Fruit fly (Drosophila melanogaster) S2 (cell line): ENCODE data around the gene ringer.

Experiments
- CG8478 ChIP-seq: fragments of >200 bp; optimal IDR thresholded peaks from 2 replicates; lab custom pipeline; 2018
- CTCF ChIP-seq, 2 experiments: fragments of >200 bp; optimal IDR thresholded peaks; 2 replicates each; lab custom pipeline; 2018

DNA sequence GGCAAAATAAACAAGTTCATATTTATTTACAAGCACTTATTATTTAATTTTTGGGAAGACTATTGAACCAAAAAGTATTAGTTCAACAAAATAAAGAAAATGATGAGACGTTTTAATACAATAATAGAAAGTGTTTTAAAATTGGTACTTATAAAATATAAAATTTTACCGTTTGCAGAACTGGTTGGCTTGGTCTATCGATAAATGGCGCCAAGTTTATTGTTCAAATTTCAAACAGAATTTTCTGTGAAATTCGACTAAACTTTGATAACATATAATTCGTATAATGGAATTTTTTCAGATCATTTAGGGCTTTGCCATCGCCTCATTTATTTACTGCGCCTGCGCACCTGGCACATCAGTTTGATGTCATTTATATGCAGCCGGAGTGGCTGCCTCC lies 31.6 kb upstream of the ringer start:
- TF ChIP-seq CTCF (optimal IDR thresholded peaks at IDR 0.05; lab: Kevin White, UChicago) (no peak), CG8478 (lab: Kevin White, UChicago) (no peak)
